Fruit fly (Drosophila melanogaster) whole organism, embryonic: ENCODE results near the gene Cyp318a1.
A peak's percentile ranks its signal among the peaks of the same experiment; 100 is the strongest.

Experiments
- ATbp ChIP-seq: fragments of 200-800 bp; sonication (Bioruptor generic); optimal IDR thresholded peaks from 2 replicates; lab custom pipeline; 2017; ENCODE audit warnings: missing biosample characterization, mild to moderate bottlenecking, missing genetic modification characterization, missing genetic modification reagents
- Antp ChIP-seq: fragments of 200-800 bp; sonication (Bioruptor generic); optimal IDR thresholded peaks from 3 replicates; lab custom pipeline; 2016; ENCODE audit warnings: missing biosample characterization, missing genetic modification characterization
- Bgb ChIP-seq: fragments of 200-800 bp; sonication (Bioruptor generic); IDR thresholded peaks from 2 replicates; pipeline ENCODE4 v1.3.6; 2022; ENCODE audit warnings: missing biosample characterization, missing genetic modification characterization; ENCODE audit not compliant: partially characterized antibody
- CG11560 ChIP-seq: fragments of 200-800 bp; sonication (Bioruptor generic); IDR thresholded peaks from 3 replicates; pipeline ENCODE4 v1.3.6; 2022; ENCODE audit warnings: missing biosample characterization, missing genetic modification characterization
- CG11695 ChIP-seq: fragments of 200-800 bp; sonication (Bioruptor generic); IDR thresholded peaks from 3 replicates; pipeline ENCODE4 v1.3.6; 2022; ENCODE audit warnings: missing biosample characterization, missing genetic modification characterization
- CG12391 ChIP-seq: fragments of 200-800 bp; sonication (Bioruptor generic); optimal IDR thresholded peaks from 3 replicates; lab custom pipeline; 2018; ENCODE audit warnings: missing biosample characterization, mild to moderate bottlenecking, missing genetic modification characterization, moderate library complexity
- CG14860 ChIP-seq: fragments of 200-800 bp; sonication (Bioruptor generic); IDR thresholded peaks from 3 replicates; pipeline ENCODE4 v1.3.6; 2022; ENCODE audit warnings: missing biosample characterization, missing genetic modification characterization; ENCODE audit not compliant: partially characterized antibody
- CG17186 ChIP-seq: fragments of 200-800 bp; sonication (Bioruptor generic); optimal IDR thresholded peaks from 3 replicates; lab custom pipeline; 2017; ENCODE audit warnings: missing biosample characterization, missing genetic modification reagents, missing genetic modification characterization
- CG17359 ChIP-seq: fragments of 200-800 bp; sonication (Bioruptor generic); optimal IDR thresholded peaks from 3 replicates; lab custom pipeline; 2018; ENCODE audit warnings: missing biosample characterization, mild to moderate bottlenecking, missing genetic modification characterization, moderate library complexity
- CG17612 ChIP-seq: fragments of 200-800 bp; sonication (Bioruptor generic); IDR thresholded peaks from 2 replicates; pipeline ENCODE4 v1.3.6; 2022; ENCODE audit warnings: missing biosample characterization, missing genetic modification characterization
- CG3065 ChIP-seq: fragments of 200-800 bp; sonication (Bioruptor generic); optimal IDR thresholded peaks from 2 replicates; lab custom pipeline; 2016; ENCODE audit warnings: missing biosample characterization, missing genetic modification characterization
- CG32767 ChIP-seq: fragments of 200-800 bp; sonication (Bioruptor generic); IDR thresholded peaks from 2 replicates; pipeline ENCODE4 v1.3.6; 2022; ENCODE audit warnings: missing biosample characterization, missing genetic modification characterization
- CG34376 ChIP-seq: fragments of 200-800 bp; sonication (Bioruptor generic); optimal IDR thresholded peaks from 2 replicates; lab custom pipeline; 2018; ENCODE audit warnings: missing biosample characterization, mild to moderate bottlenecking, missing genetic modification characterization
- CG3847 ChIP-seq: fragments of 200-800 bp; sonication (Bioruptor generic); IDR thresholded peaks from 2 replicates; pipeline ENCODE4 v1.3.6; 2022; ENCODE audit warnings: missing biosample characterization, missing genetic modification characterization
- CG4424 ChIP-seq: fragments of 200-800 bp; sonication (Bioruptor generic); optimal IDR thresholded peaks from 3 replicates; lab custom pipeline; 2016; ENCODE audit warnings: missing biosample characterization, missing genetic modification characterization
- CG7839 ChIP-seq: fragments of 200-800 bp; sonication (Bioruptor generic); optimal IDR thresholded peaks from 3 replicates; lab custom pipeline; 2018; ENCODE audit warnings: missing biosample characterization, mild to moderate bottlenecking, missing genetic modification characterization, moderate library complexity
- CG7963 ChIP-seq: fragments of 200-800 bp; sonication (Bioruptor generic); IDR thresholded peaks from 3 replicates; pipeline ENCODE4 v1.3.6; 2022; ENCODE audit warnings: missing biosample characterization, missing genetic modification characterization; ENCODE audit not compliant: partially characterized antibody
- CG8478 ChIP-seq: fragments of >200 bp; optimal IDR thresholded peaks from 2 replicates; lab custom pipeline; 2018
- CTCF ChIP-seq: fragments of 200-800 bp; sonication (Bioruptor generic); optimal IDR thresholded peaks from 2 replicates; lab custom pipeline; 2017; ENCODE audit warnings: missing biosample characterization, mild to moderate bottlenecking, missing genetic modification characterization, moderate library complexity
- CrebB ChIP-seq: fragments of 200-800 bp; sonication (Bioruptor generic); optimal IDR thresholded peaks from 3 replicates; lab custom pipeline; 2018; ENCODE audit warnings: missing biosample characterization, mild to moderate bottlenecking, missing genetic modification characterization
- Dfd ChIP-seq, 2 experiments: fragments of >200 bp; optimal IDR thresholded peaks; 2 replicates each; lab custom pipeline; 2017; ENCODE audit warnings: missing biosample characterization in 2 of 2, missing genetic modification characterization in 2 of 2
- Dll ChIP-seq: fragments of 200-800 bp; sonication (Bioruptor generic); IDR thresholded peaks from 4 replicates; pipeline ENCODE4 v1.3.6; 2022; ENCODE audit warnings: missing biosample characterization, missing genetic modification characterization; ENCODE audit not compliant: partially characterized antibody
- H15 ChIP-seq: fragments of 200-800 bp; sonication (Bioruptor generic); IDR thresholded peaks from 3 replicates; pipeline ENCODE4 v1.3.6; 2022; ENCODE audit warnings: missing biosample characterization, missing genetic modification characterization
- HLH4C ChIP-seq: fragments of 200-800 bp; sonication (Bioruptor generic); IDR thresholded peaks from 3 replicates; pipeline ENCODE4 v1.3.6; 2022; ENCODE audit warnings: missing biosample characterization, missing genetic modification characterization; ENCODE audit not compliant: partially characterized antibody
- HLHmδ ChIP-seq: fragments of 200-800 bp; sonication (Bioruptor generic); optimal IDR thresholded peaks from 2 replicates; lab custom pipeline; 2018; ENCODE audit warnings: missing biosample characterization, mild to moderate bottlenecking, missing genetic modification characterization, moderate library complexity
- Hr39 ChIP-seq: fragments of >200 bp; optimal IDR thresholded peaks from 2 replicates; lab custom pipeline; 2017
- NFAT ChIP-seq: fragments of 200-800 bp; sonication (Bioruptor generic); IDR thresholded peaks from 2 replicates; pipeline ENCODE4 v1.3.6; 2022; ENCODE audit warnings: missing biosample characterization, missing genetic modification characterization
- Oaz ChIP-seq: fragments of 200-800 bp; sonication (Bioruptor generic); IDR thresholded peaks from 2 replicates; pipeline ENCODE4 v1.3.6; 2022; ENCODE audit warnings: missing biosample characterization, missing genetic modification characterization
- Optix ChIP-seq: fragments of 200-800 bp; sonication (Bioruptor generic); IDR thresholded peaks from 3 replicates; pipeline ENCODE4 v1.3.6; 2022; ENCODE audit warnings: missing biosample characterization, missing genetic modification characterization
- Scr ChIP-seq: fragments of 200-800 bp; sonication (Bioruptor generic); IDR thresholded peaks from 2 replicates; pipeline ENCODE4 v1.3.6; 2022; ENCODE audit warnings: missing biosample characterization, missing genetic modification characterization; ENCODE audit not compliant: partially characterized antibody
- Ssrp ChIP-seq: fragments of 200-800 bp; sonication (Bioruptor generic); optimal IDR thresholded peaks from 2 replicates; lab custom pipeline; 2018; ENCODE audit warnings: missing biosample characterization, mild to moderate bottlenecking, missing genetic modification characterization, moderate library complexity
- Usf ChIP-seq: fragments of 200-800 bp; sonication (Bioruptor generic); optimal IDR thresholded peaks from 2 replicates; lab custom pipeline; 2017; ENCODE audit warnings: missing genotype, missing biosample characterization, missing genetic modification characterization
- Xrp1 ChIP-seq: fragments of 200-800 bp; sonication (Bioruptor generic); IDR thresholded peaks from 2 replicates; pipeline ENCODE4 v1.3.6; 2022; ENCODE audit warnings: missing biosample characterization, missing genetic modification characterization
- aop ChIP-seq: fragments of 200-800 bp; sonication (Bioruptor generic); IDR thresholded peaks from 2 replicates; pipeline ENCODE4 v1.3.6; 2022; ENCODE audit warnings: missing biosample characterization, missing genetic modification characterization
- ash1 ChIP-seq: fragments of 200-800 bp; sonication (Bioruptor generic); optimal IDR thresholded peaks from 2 replicates; lab custom pipeline; 2018; ENCODE audit warnings: missing biosample characterization, mild to moderate bottlenecking, missing genetic modification characterization
- chn ChIP-seq: fragments of 200-800 bp; sonication (Bioruptor generic); optimal IDR thresholded peaks from 2 replicates; lab custom pipeline; 2016; ENCODE audit warnings: missing biosample characterization, missing genetic modification characterization
- dimm ChIP-seq: fragments of 200-800 bp; sonication (Bioruptor generic); IDR thresholded peaks from 2 replicates; pipeline ENCODE4 v1.3.6; 2022; ENCODE audit warnings: missing biosample characterization, missing genetic modification characterization
- gce ChIP-seq: fragments of 200-800 bp; sonication (Bioruptor generic); IDR thresholded peaks from 3 replicates; pipeline ENCODE4 v1.3.6; 2022; ENCODE audit warnings: missing biosample characterization, missing genetic modification characterization
- gfzf ChIP-seq: fragments of 200-800 bp; sonication (Bioruptor generic); optimal IDR thresholded peaks from 2 replicates; lab custom pipeline; 2016; ENCODE audit warnings: missing biosample characterization, mild to moderate bottlenecking, missing genetic modification characterization, moderate library complexity
- gsb ChIP-seq: fragments of 200-800 bp; sonication (Bioruptor generic); IDR thresholded peaks from 2 replicates; pipeline ENCODE4 v1.3.6; 2022; ENCODE audit warnings: missing biosample characterization, missing genetic modification characterization
- ham ChIP-seq: fragments of 200-800 bp; sonication (Bioruptor generic); IDR thresholded peaks from 2 replicates; pipeline ENCODE4 v1.3.6; 2022; ENCODE audit warnings: missing biosample characterization, missing genetic modification characterization
- mld ChIP-seq: fragments of 200-800 bp; sonication (Bioruptor generic); IDR thresholded peaks from 3 replicates; pipeline ENCODE4 v1.3.6; 2022; ENCODE audit warnings: missing biosample characterization, missing genetic modification characterization; ENCODE audit not compliant: partially characterized antibody
- nerfin-2 ChIP-seq: fragments of 200-800 bp; sonication (Bioruptor generic); IDR thresholded peaks from 2 replicates; pipeline ENCODE4 v1.3.6; 2022; ENCODE audit warnings: missing biosample characterization, missing genetic modification characterization; ENCODE audit not compliant: partially characterized antibody
- pfk ChIP-seq: fragments of 200-800 bp; sonication (Bioruptor generic); optimal IDR thresholded peaks from 2 replicates; lab custom pipeline; 2018; ENCODE audit warnings: missing biosample characterization, mild to moderate bottlenecking, missing genetic modification characterization, moderate library complexity
- phol ChIP-seq: fragments of 200-800 bp; sonication (Bioruptor generic); optimal IDR thresholded peaks from 3 replicates; lab custom pipeline; 2018; ENCODE audit warnings: missing biosample characterization, mild to moderate bottlenecking, missing genetic modification characterization, moderate library complexity
- repo ChIP-seq: fragments of 200-800 bp; sonication (Bioruptor generic); optimal IDR thresholded peaks from 2 replicates; lab custom pipeline; 2016; ENCODE audit warnings: missing biosample characterization, missing genetic modification characterization
- row ChIP-seq: fragments of 200-800 bp; sonication (Bioruptor generic); IDR thresholded peaks from 3 replicates; pipeline ENCODE4 v1.3.6; 2022; ENCODE audit warnings: missing biosample characterization, missing genetic modification characterization
- tna ChIP-seq: fragments of 200-800 bp; sonication (Bioruptor generic); IDR thresholded peaks from 2 replicates; pipeline ENCODE4 v1.3.6; 2022; ENCODE audit warnings: missing biosample characterization, missing genetic modification characterization; ENCODE audit not compliant: partially characterized antibody
- wdn ChIP-seq: fragments of 200-800 bp; sonication (Bioruptor generic); IDR thresholded peaks from 2 replicates; pipeline ENCODE4 v1.3.6; 2022; ENCODE audit warnings: missing biosample characterization, missing genetic modification characterization
- zen2 ChIP-seq: fragments of 200-800 bp; sonication (Bioruptor generic); IDR thresholded peaks from 3 replicates; pipeline ENCODE4 v1.3.6; 2022; ENCODE audit warnings: missing biosample characterization, missing genetic modification characterization; ENCODE audit not compliant: partially characterized antibody

Cyp318a1 gene

dm6 chrX:12031400-12031799 lies 1.0 kb upstream of the Cyp318a1 start, which contains the start of gene Cyp311a1:
Cyp311a1 (minus strand) TSS chrX:12031465.
- TF ChIP-seq gce (no peak), row (GFP tag; lab: Robert Waterston, UW) (peak; percentile 17; the same call in 1 of the 3 replicates)

- TF ChIP-seq nerfin-2 (peak; percentile 62), Xrp1 (GFP tag; lab: Robert Waterston, UW) (no peak), CG34376 (no peak), zen2 (GFP tag; lab: Robert Waterston, UW) (no peak), Dll (GFP tag; lab: Robert Waterston, UW) (0 out of 4 replicates have a peak, but pooled peaks have one; percentile 22), ash1 (GFP tag; lab: Kevin White, UChicago) (no peak), H15 (no peak), CG32767 (no peak), CTCF (GFP tag; lab: Kevin White, UChicago) (no peak), CG4424 (GFP tag; lab: Kevin White, UChicago) (no peak), Usf (no peak), Scr (GFP tag; lab: Robert Waterston, UW) (0 out of 2 replicates have a peak, but pooled peaks have one; percentile 24), ham (no peak), wdn (GFP tag; lab: Robert Waterston, UW) (no peak), CG17186 (GFP tag; lab: Kevin White, UChicago) (no peak), aop (GFP tag; lab: Robert Waterston, UW) (no peak), Dfd (GFP tag; optimal IDR thresholded peaks at IDR 0.05; lab: Kevin White, UChicago) (no peak), CG7839 (tag; lab: Kevin White, UChicago) (no peak), HLHmδ (no peak), CG17359 (tag; lab: Kevin White, UChicago) (no peak), CG8478 (lab: Kevin White, UChicago) (no peak), NFAT (GFP tag; lab: Robert Waterston, UW) (no peak), Ssrp (tag; lab: Kevin White, UChicago) (no peak), ATbp (GFP tag; lab: Kevin White, UChicago) (no peak), CG17612 (GFP tag; lab: Robert Waterston, UW) (no peak), phol (no peak), Optix (GFP tag; lab: Robert Waterston, UW) (no peak), CG7963 (0 out of 3 replicates have a peak, but pooled peaks have one; percentile 44), gfzf (no peak), CG12391 (no peak), CG3065 (no peak), Hr39 (lab: Kevin White, UChicago) (no peak), gsb (GFP tag; lab: Robert Waterston, UW) (no peak), HLH4C (GFP tag; lab: Robert Waterston, UW) (peak; percentile 73), dimm (GFP tag; lab: Robert Waterston, UW) (no peak), CG11560 (tag; lab: Robert Waterston, UW) (no peak), CG11695 (no peak), CrebB (tag; lab: Kevin White, UChicago) (no peak), mld (no peak), CG3847 (GFP tag; lab: Robert Waterston, UW) (no peak), repo (no peak), chn (GFP tag; lab: Kevin White, UChicago) (no peak), Oaz (GFP tag; lab: Robert Waterston, UW) (no peak), Antp (GFP tag; lab: Kevin White, UChicago) (no peak), Bgb (GFP tag; lab: Robert Waterston, UW) (0 out of 2 replicates have a peak, but pooled peaks have one; percentile 28), tna (peak; percentile 66; the same call in 1 of the 2 replicates), pfk (GFP tag; lab: Kevin White, UChicago) (no peak), CG14860 (peak; percentile 53; the same call in 1 of the 3 replicates)
Observed at dm6 chrX:12034713-12035112, 2.3 kb downstream of the Cyp318a1 start.
